Fruit fly (Drosophila melanogaster): ENCODE results near the gene Phae1.

DNA sequence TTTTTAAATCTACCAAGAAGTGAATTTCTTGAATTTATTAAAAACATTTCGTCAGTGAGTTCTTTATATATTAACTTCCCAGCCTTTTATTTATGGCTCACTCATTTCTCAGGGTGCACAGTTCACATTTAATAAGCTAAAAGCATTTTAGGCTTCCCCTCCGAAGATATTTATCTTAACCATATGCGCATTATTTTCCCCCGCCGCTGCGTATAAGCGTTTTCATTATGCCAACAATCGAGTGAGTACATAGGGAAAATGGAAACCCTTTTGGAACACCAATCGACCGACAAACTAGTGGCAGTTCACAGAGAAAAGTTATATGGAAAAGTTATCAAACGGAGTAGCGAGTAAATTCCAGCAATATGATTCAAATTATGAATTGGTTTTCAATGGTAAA is 28.5 kb downstream of the Phae1 start, which contains the start of gene Gr33a:
- TF ChIP-seq bab1 (GFP tag; optimal IDR thresholded peaks at IDR 0.05) (no peak), CG33017 (tag; optimal IDR thresholded peaks at IDR 0.05) (no peak), ovo (GFP tag; optimal IDR thresholded peaks at IDR 0.05) (no peak), pad (GFP tag; optimal IDR thresholded peaks at IDR 0.05) (no peak), cic (GFP tag; optimal IDR thresholded peaks at IDR 0.05) (no peak), toe (GFP tag; optimal IDR thresholded peaks at IDR 0.05) (no peak), CG7101 (tag; optimal IDR thresholded peaks at IDR 0.05) (no peak), tj (GFP tag; optimal IDR thresholded peaks at IDR 0.05) (no peak), CG1620 (GFP tag; optimal IDR thresholded peaks at IDR 0.05) (no peak), cnc (optimal IDR thresholded peaks at IDR 0.05) (no peak), Crg-1 (GFP tag; optimal IDR thresholded peaks at IDR 0.05) (no peak)
